Worm (Caenorhabditis elegans) whole organism, early embryonic: Measurements from ENCODE around the gene rabr-1.
A peak's percentile ranks its signal among the peaks of the same experiment; 100 is the strongest.

Experiments
- B0310.2 ChIP-seq: sonication (generic microtip); optimal IDR thresholded peaks from 2 replicates; lab custom pipeline; 2016; ENCODE audit warnings: mild to moderate bottlenecking, missing genetic modification characterization, missing compliant biosample characterization
- F13C5.2 ChIP-seq: sonication (generic microtip); optimal IDR thresholded peaks from 2 replicates; lab custom pipeline; 2017; ENCODE audit warnings: mild to moderate bottlenecking, missing genetic modification characterization, inconsistent platforms, missing compliant biosample characterization
- aly-1 ChIP-seq: sonication (generic microtip); optimal IDR thresholded peaks from 2 replicates; lab custom pipeline; 2016; ENCODE audit warnings: missing genetic modification characterization, missing compliant biosample characterization
- ama-1 ChIP-seq: fragments of 150-350 bp; optimal IDR thresholded peaks from 2 replicates; lab custom pipeline; 2014
- ceh-13 ChIP-seq: fragments of 200-800 bp; sonication (Bioruptor generic); optimal IDR thresholded peaks from 2 replicates; lab custom pipeline; 2018; ENCODE audit warnings: mild to moderate bottlenecking, missing genetic modification characterization, missing compliant biosample characterization
- ceh-36 ChIP-seq: sonication (generic microtip); optimal IDR thresholded peaks from 2 replicates; lab custom pipeline; 2016; ENCODE audit warnings: missing genetic modification characterization, inconsistent platforms, missing compliant biosample characterization
- ets-7 ChIP-seq: sonication (generic microtip); optimal IDR thresholded peaks from 2 replicates; lab custom pipeline; 2016; ENCODE audit warnings: missing genotype, missing genetic modification characterization, missing compliant biosample characterization
- flt-1 ChIP-seq: fragments of 200-800 bp; sonication (Bioruptor generic); IDR thresholded peaks from 2 replicates; pipeline ENCODE4 v1.3.6; 2022; ENCODE audit warnings: missing genetic modification characterization, missing compliant biosample characterization
- hmbx-1 ChIP-seq: sonication (generic microtip); optimal IDR thresholded peaks from 2 replicates; lab custom pipeline; 2016; ENCODE audit warnings: mild to moderate bottlenecking, missing genetic modification characterization, missing compliant biosample characterization
- hmg-4 ChIP-seq: fragments of 200-800 bp; sonication (Bioruptor generic); optimal IDR thresholded peaks from 2 replicates; lab custom pipeline; 2018; ENCODE audit warnings: mild to moderate bottlenecking, missing genetic modification characterization, missing compliant biosample characterization
- hnd-1 ChIP-seq: sonication (generic microtip); optimal IDR thresholded peaks from 2 replicates; lab custom pipeline; 2016; ENCODE audit warnings: missing genetic modification characterization, missing compliant biosample characterization
- pes-1 ChIP-seq: fragments of 200-800 bp; sonication (Bioruptor generic); IDR thresholded peaks from 2 replicates; pipeline ENCODE4 v1.3.6; 2022; ENCODE audit warnings: missing genetic modification reagents, missing genetic modification characterization, missing compliant biosample characterization
- scrt-1 ChIP-seq: fragments of 200-800 bp; sonication (Bioruptor generic); IDR thresholded peaks from 2 replicates; pipeline ENCODE4 v1.3.6; 2022; ENCODE audit warnings: missing genetic modification characterization, missing compliant biosample characterization
- sea-1 ChIP-seq: fragments of 200-800 bp; sonication (Bioruptor generic); conservative IDR thresholded peaks from 2 replicates; pipeline ENCODE4 v1.3.6; 2022; ENCODE audit warnings: missing genetic modification characterization, missing compliant biosample characterization
- tbx-11 ChIP-seq: fragments of 200-800 bp; sonication (Bioruptor generic); IDR thresholded peaks from 2 replicates; pipeline ENCODE4 v1.3.6; 2022; ENCODE audit warnings: missing genetic modification characterization, missing compliant biosample characterization
- tbx-37 ChIP-seq: fragments of 200-800 bp; sonication (Bioruptor generic); conservative IDR thresholded peaks from 2 replicates; pipeline ENCODE4 v1.3.6; 2022; ENCODE audit warnings: missing genetic modification reagents, missing genetic modification characterization, missing compliant biosample characterization
- tra-4 ChIP-seq: sonication (generic microtip); optimal IDR thresholded peaks from 2 replicates; lab custom pipeline; 2017; ENCODE audit warnings: missing genetic modification characterization, missing compliant biosample characterization

Gene rabr-1

ce11 chrX:2482622-2483021, 13.4 kb upstream of the rabr-1 start, which contains the start of gene K02E10.6:
TSS of gene K02E10.6 (minus strand) at chrX:2482770.
- TF ChIP-seq pes-1 (GFP tag; lab: Robert Waterston, UW) (no peak), scrt-1 (GFP tag; lab: Robert Waterston, UW) (no peak), aly-1 (tag; lab: Kevin White, UChicago) (no peak), ceh-13 (GFP tag; lab: Kevin White, UChicago) (no peak), tra-4 (tag; lab: Kevin White, UChicago) (no peak)

- no peak for TF ChIP-seq B0310.2 (tag; lab: Kevin White, UChicago)
- TF ChIP-seq tbx-37 (GFP tag; lab: Robert Waterston, UW) = no peak
- no peak for TF ChIP-seq pes-1 (GFP tag; lab: Robert Waterston, UW)
- no peak for TF ChIP-seq ceh-36 (tag; lab: Kevin White, UChicago)
- TF ChIP-seq aly-1 (tag; lab: Kevin White, UChicago) = no peak
- TF ChIP-seq hmg-4 (GFP tag; lab: Kevin White, UChicago) = no peak
- TF ChIP-seq scrt-1 (GFP tag; lab: Robert Waterston, UW) = no peak
- no peak for TF ChIP-seq ama-1 (lab: Kevin White, UChicago)
- no peak for TF ChIP-seq hmbx-1 (tag; lab: Kevin White, UChicago)
- TF ChIP-seq tbx-11 (GFP tag; lab: Robert Waterston, UW) = no peak
Observed at ce11 chrX:2483078-2483477, 12.9 kb upstream of the rabr-1 start, which contains the start of gene K02E10.4. TSS of gene K02E10.4 (plus strand) at chrX:2483263.

ce11 chrX:2488526-2489098, 7.4 kb upstream of the rabr-1 start, which contains the start of gene hid-1:
TSS of gene hid-1 (plus strand) at chrX:2489048.
- no peak for TF ChIP-seq F13C5.2 (tag; lab: Kevin White, UChicago)
- no peak for TF ChIP-seq flt-1
- 0 out of 2 replicates have a peak, but pooled peaks have one; percentile 12 for TF ChIP-seq pes-1 (GFP tag; lab: Robert Waterston, UW)
- TF ChIP-seq hmbx-1 (tag; lab: Kevin White, UChicago) = no peak
- peak; percentile 4 for TF ChIP-seq B0310.2 (tag; lab: Kevin White, UChicago)
- TF ChIP-seq hmg-4 (GFP tag; lab: Kevin White, UChicago) = peak; percentile 41

- TF ChIP-seq ets-7 (no peak), hmbx-1 (tag; lab: Kevin White, UChicago) (no peak), B0310.2 (tag; lab: Kevin White, UChicago) (no peak), hnd-1 (no peak), sea-1 (GFP tag; lab: Robert Waterston, UW) (no peak), hmg-4 (GFP tag; lab: Kevin White, UChicago) (no peak), tbx-37 (GFP tag; lab: Robert Waterston, UW) (no peak), scrt-1 (GFP tag; lab: Robert Waterston, UW) (no peak), flt-1 (no peak), tbx-11 (GFP tag; lab: Robert Waterston, UW) (no peak), ceh-13 (GFP tag; lab: Kevin White, UChicago) (no peak), ama-1 (lab: Kevin White, UChicago) (no peak), pes-1 (GFP tag; lab: Robert Waterston, UW) (no peak), ceh-36 (tag; lab: Kevin White, UChicago) (no peak), aly-1 (tag; lab: Kevin White, UChicago) (no peak), F13C5.2 (tag; lab: Kevin White, UChicago) (no peak)
Observed at ce11 chrX:2493586-2494175, 2.3 kb upstream of the rabr-1 start.

ce11 chrX:2494296-2494695, 1.7 kb upstream of the rabr-1 start:
- no peak for TF ChIP-seq F13C5.2 (tag; lab: Kevin White, UChicago)
- no peak for TF ChIP-seq aly-1 (tag; lab: Kevin White, UChicago)
- no peak for TF ChIP-seq ama-1 (lab: Kevin White, UChicago)
- no peak for TF ChIP-seq sea-1 (GFP tag; lab: Robert Waterston, UW)
- TF ChIP-seq hmg-4 (GFP tag; lab: Kevin White, UChicago) = no peak
- TF ChIP-seq ceh-36 (tag; lab: Kevin White, UChicago) = no peak
- no peak for TF ChIP-seq flt-1
- no peak for TF ChIP-seq ets-7

- TF ChIP-seq F13C5.2 (tag; lab: Kevin White, UChicago) (peak; percentile 28), tbx-37 (GFP tag; lab: Robert Waterston, UW) (no peak)
Observed at ce11 chrX:2497816-2498215, 1.8 kb downstream of the rabr-1 start.

ce11 chrX:2506738-2507137, 10.8 kb downstream of the rabr-1 start:
- no peak for TF ChIP-seq aly-1 (tag; lab: Kevin White, UChicago)
- TF ChIP-seq tbx-37 (GFP tag; lab: Robert Waterston, UW) = no peak
- no peak for TF ChIP-seq ceh-36 (tag; lab: Kevin White, UChicago)

ce11 chrX:2508449-2508848, 12.5 kb downstream of the rabr-1 start, which contains the start of gene K02E10.7:
TSS of gene K02E10.7 (minus strand) at chrX:2508549.
- TF ChIP-seq ceh-13 (GFP tag; lab: Kevin White, UChicago) (no peak), tra-4 (tag; lab: Kevin White, UChicago) (no peak), flt-1 (no peak)
